Worm (Caenorhabditis elegans): ENCODE results near the gene oef-1.
A peak's percentile ranks its signal among the peaks of the same experiment; 100 is the strongest.
"Not testable (repeated sequence)": the region's sequence is repeated elsewhere in the genome, so short reads cannot be mapped to it uniquely, and the experiment has no call there.

The oef-1 gene

DNA sequence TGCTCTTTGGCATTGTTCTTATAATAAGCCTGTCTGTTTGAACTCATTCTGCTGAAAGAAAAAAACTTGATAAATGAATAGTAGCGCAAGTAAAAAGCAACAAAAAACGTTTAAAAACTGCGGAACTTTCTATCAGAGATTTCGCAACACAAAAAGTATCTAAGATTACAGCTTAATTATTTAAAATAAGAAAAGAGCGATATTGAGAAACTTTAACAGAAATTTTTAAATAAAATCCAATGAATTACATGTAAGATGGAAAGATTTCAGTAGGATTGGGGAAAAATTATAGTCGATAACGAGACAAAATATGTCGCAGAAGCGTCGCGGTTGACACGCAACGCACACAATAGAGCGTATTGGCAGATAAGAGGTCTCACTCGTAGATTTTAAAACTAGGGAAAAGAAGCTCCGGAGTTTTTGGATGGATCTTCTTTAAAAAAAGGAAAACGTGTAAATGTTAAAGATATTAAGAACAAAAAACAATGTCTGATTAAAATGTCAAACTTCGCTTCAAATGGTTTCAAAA is 13.5 kb downstream of the oef-1 start, which contains the start of gene ima-3 (continued):
- TF ChIP-seq cebp-1 (GFP tag; IDR thresholded peaks at IDR 0.05) (no peak), cebp-1 (tag; optimal IDR thresholded peaks at IDR 0.05) (peak; percentile 75), mcd-1 (GFP tag; IDR thresholded peaks at IDR 0.05) (0 out of 2 replicates have a peak, but pooled peaks have one; percentile 44), F57A8.1 (GFP tag; optimal IDR thresholded peaks at IDR 0.05) (no peak), ceh-58 (GFP tag; IDR thresholded peaks at IDR 0.05) (no peak), T07F8.4 (tag; optimal IDR thresholded peaks at IDR 0.05) (no peak), snpc-4 (GFP tag; optimal IDR thresholded peaks at IDR 0.05) (no peak), snpc-4 (tag; optimal IDR thresholded peaks at IDR 0.05) (peak in 1 of 4 experiments; percentile 63), lag-1 (GFP tag; IDR thresholded peaks at IDR 0.05) (no peak), egrh-3 (GFP tag; IDR thresholded peaks at IDR 0.05) (no peak)

DNA sequence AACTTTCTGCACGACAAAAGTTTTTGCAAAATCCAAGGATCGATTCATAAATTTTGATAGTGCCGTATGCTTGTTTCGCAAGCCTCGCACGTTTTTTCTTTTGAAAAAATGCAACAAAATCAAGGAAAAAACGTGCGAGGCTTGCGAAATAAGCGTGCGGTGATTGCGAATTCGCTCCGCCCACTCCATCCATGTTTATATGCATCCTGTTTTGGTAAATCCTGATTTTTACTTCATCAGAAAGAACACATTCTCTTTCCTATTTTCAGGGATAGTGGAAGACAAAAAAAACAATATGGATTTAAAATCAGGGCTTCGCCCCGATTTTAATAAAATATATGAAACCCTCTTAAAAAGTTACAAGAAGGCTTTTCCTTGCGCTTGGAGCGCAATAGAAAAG is 15.6 kb downstream of the oef-1 start, which contains the start of gene F32E10.9:
Gene F32E10.9 (minus strand): TSS at position 101 of the 400 bp plus-strand sequence.
- not testable (repeated sequence) for TF ChIP-seq hlh-12 (tag; optimal IDR thresholded peaks at IDR 0.05); F10E7.11 (tag; optimal IDR thresholded peaks at IDR 0.05); F37B4.10 (GFP tag; IDR thresholded peaks at IDR 0.05)

DNA sequence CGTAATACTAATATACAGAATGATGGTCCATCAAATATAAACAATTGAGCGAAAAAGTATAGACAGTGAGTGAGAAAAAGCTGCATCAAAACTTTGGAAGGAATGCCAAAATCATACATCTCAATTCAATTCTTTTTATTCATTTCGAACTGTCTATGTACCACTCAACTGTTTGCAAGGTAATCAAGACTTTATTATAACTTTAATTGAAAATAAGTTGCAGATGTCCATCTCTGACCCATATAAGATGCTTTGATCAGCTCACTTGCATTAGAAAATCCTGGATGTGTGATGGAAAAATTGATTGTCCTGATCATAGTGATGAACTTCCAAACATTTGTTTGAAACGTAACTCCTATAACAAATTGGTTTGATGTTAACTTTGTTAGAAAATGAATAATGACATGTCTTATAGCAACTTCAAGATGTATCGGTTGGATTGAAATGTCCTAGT is 19.4 kb downstream of the oef-1 start, which contains the start of gene F32E10.8:
Gene F32E10.8 (plus strand): TSS at position 51 of the 454 bp plus-strand sequence.
- TF ChIP-seq snpc-1.1 (tag; optimal IDR thresholded peaks at IDR 0.05; ENCODE audit: insufficient read depth) (no peak), ekl-4 (GFP tag; IDR thresholded peaks at IDR 0.05) (no peak), nhr-179 (tag; optimal IDR thresholded peaks at IDR 0.05) (no peak), cebp-1 (GFP tag; IDR thresholded peaks at IDR 0.05) (no peak), cebp-1 (tag; optimal IDR thresholded peaks at IDR 0.05) (no peak), B0019.2 (GFP tag; conservative IDR thresholded peaks at IDR 0.05) (no peak), F22D6.2 (tag; optimal IDR thresholded peaks at IDR 0.05) (no peak), F33H1.4 (GFP tag; IDR thresholded peaks at IDR 0.05) (no peak), F49E8.2 (tag; optimal IDR thresholded peaks at IDR 0.05; ENCODE audit: insufficient read depth) (no peak), hmg-20 (GFP tag; IDR thresholded peaks at IDR 0.05) (no peak), bed-2 (GFP tag; IDR thresholded peaks at IDR 0.05) (no peak), lin-40 (tag; optimal IDR thresholded peaks at IDR 0.05) (no peak), nhr-80 (tag; optimal IDR thresholded peaks at IDR 0.05) (no peak), hlh-12 (tag; optimal IDR thresholded peaks at IDR 0.05) (no peak), ztf-22 (GFP tag; optimal IDR thresholded peaks at IDR 0.05) (no peak), Y67H2A.10 (GFP tag; conservative IDR thresholded peaks at IDR 0.05) (no peak), nhr-120 (GFP tag; IDR thresholded peaks at IDR 0.05) (no peak), nfya-2 (GFP tag; IDR thresholded peaks at IDR 0.05) (no peak), F55B11.4 (tag; optimal IDR thresholded peaks at IDR 0.05; ENCODE audit: borderline replicate concordance, insufficient read depth) (no peak), lag-1 (GFP tag; IDR thresholded peaks at IDR 0.05) (no peak), let-607 (tag; optimal IDR thresholded peaks at IDR 0.05) (no peak)

DNA sequence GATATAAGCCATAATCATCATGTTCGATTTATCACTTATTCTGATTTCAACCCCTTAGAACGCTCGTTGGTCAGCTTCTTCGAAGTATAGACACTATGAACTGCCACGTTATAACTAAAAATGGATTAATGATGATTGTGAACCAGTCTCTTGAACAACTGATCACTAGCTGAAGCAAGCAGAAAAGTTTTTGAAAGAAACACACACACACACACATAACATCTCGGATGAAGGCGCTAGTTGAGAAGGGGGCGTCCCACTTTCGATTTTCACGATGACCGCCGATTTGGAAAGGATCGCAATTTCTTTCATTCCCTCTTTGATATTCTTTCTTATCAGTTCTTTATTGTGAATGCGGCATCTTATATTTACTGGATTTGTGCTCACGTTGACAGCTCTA is 20.4 kb downstream of the oef-1 start, which contains the start of gene clec-180:
Gene clec-180 (plus strand): TSS at position 301 of the 400 bp plus-strand sequence.
- TF ChIP-seq ceh-100 (GFP tag; IDR thresholded peaks at IDR 0.05), result no peak

DNA sequence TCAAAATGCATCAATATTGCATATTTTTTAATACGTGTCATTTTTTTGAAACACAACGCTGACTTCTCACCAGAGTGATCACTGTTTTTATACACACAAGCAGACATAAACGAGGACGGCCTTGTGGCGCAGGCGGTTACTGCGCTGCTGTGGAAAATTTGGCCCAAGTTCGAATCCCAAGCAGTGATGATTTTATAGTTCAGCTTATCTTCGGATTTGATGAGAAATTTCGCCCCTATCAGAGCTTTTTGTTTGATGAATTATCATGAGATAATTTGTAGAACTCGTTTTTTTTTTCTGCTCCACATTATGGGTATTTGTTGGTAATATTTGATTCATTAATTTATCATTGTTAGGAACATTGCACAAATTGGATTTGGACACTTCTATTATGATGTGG is 25.7 kb downstream of the oef-1 start:
- TF ChIP-seq F10E7.11 (tag; optimal IDR thresholded peaks at IDR 0.05) (peak; percentile 87), ztf-22 (GFP tag; optimal IDR thresholded peaks at IDR 0.05) (peak; percentile 40), ceh-91 (GFP tag; IDR thresholded peaks at IDR 0.05) (no peak), mel-28 (tag; optimal IDR thresholded peaks at IDR 0.05; ENCODE audit: borderline replicate concordance) (peak; percentile 39), aptf-3 (GFP tag; IDR thresholded peaks at IDR 0.05) (peak; percentile 92), snpc-4 (GFP tag; optimal IDR thresholded peaks at IDR 0.05) (peak; percentile 88), snpc-4 (tag; optimal IDR thresholded peaks at IDR 0.05) (peak; percentile 43 to 86 (median 78)), ceh-58 (GFP tag; IDR thresholded peaks at IDR 0.05) (peak; percentile 97), tbx-9 (tag; optimal IDR thresholded peaks at IDR 0.05; ENCODE audit: borderline replicate concordance) (no peak), B0035.1 (tag; optimal IDR thresholded peaks at IDR 0.05) (peak; percentile 86), bed-1 (GFP tag; IDR thresholded peaks at IDR 0.05) (0 out of 2 replicates have a peak, but pooled peaks have one; percentile 22), mcd-1 (GFP tag; IDR thresholded peaks at IDR 0.05) (no peak; the same call in 1 of the 2 replicates), athp-1 (tag; optimal IDR thresholded peaks at IDR 0.05) (peak; percentile 91), madf-8 (GFP tag; conservative IDR thresholded peaks at IDR 0.05) (peak; percentile 26; the same call in 1 of the 2 replicates), F33H1.4 (GFP tag; IDR thresholded peaks at IDR 0.05) (peak; percentile 54), lin-40 (tag; optimal IDR thresholded peaks at IDR 0.05) (peak; percentile 84), nhr-80 (tag; optimal IDR thresholded peaks at IDR 0.05) (peak; percentile 45)

All from whole organism, young adult.